Fruit fly (Drosophila melanogaster): Measurements from ENCODE around the gene CG32104.

Gene CG32104

DNA sequence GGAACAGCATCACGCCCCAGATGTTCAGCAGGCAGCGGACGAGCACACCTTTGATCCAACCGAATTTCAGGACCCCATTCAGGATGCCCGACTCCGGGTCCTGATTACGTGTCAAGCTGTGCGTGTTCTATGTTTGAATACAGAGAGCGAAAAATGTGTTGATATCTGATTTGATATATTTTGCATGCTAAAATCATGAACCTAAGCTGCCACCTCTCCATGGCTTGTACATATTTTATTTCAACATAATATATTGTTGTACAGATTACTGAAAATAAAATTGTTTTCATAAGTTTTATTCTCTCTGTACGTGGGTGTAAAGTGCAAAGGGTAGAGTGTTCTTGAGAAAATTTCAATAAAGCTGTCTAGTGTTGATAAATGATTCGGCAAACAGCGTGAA is 24.7 kb downstream of the CG32104 start (continued):
- TF ChIP-seq CG8359 (GFP tag; optimal IDR thresholded peaks at IDR 0.05; ENCODE audit: borderline replicate concordance) (no peak), CG31224 (GFP tag; IDR thresholded peaks at IDR 0.05) (no peak), lab (GFP tag; optimal IDR thresholded peaks at IDR 0.05) (peak; percentile 51), Hand (GFP tag; optimal IDR thresholded peaks at IDR 0.05) (no peak), CG4820 (GFP tag; optimal IDR thresholded peaks at IDR 0.05) (no peak), sima (GFP tag; optimal IDR thresholded peaks at IDR 0.05) (no peak), ewg (GFP tag; optimal IDR thresholded peaks at IDR 0.05) (no peak), lilli (GFP tag; optimal IDR thresholded peaks at IDR 0.05) (peak; percentile 22), CG10462 (GFP tag; optimal IDR thresholded peaks at IDR 0.05) (no peak), grn (GFP tag; optimal IDR thresholded peaks at IDR 0.05) (no peak), CG2678 (tag; optimal IDR thresholded peaks at IDR 0.05) (peak; percentile 37), inv (GFP tag; IDR thresholded peaks at IDR 0.05; ENCODE audit: partially characterized antibody) (no peak), schlank (tag; optimal IDR thresholded peaks at IDR 0.05) (no peak), Oaz (GFP tag; IDR thresholded peaks at IDR 0.05) (no peak), sens (GFP tag) (peak; percentile 36), jigr1 (GFP tag; IDR thresholded peaks at IDR 0.05) (no peak), Drgx (GFP tag; IDR thresholded peaks at IDR 0.05) (no peak), Hr39 (optimal IDR thresholded peaks at IDR 0.05) (no peak), CG1024 (GFP tag; IDR thresholded peaks at IDR 0.05) (no peak), bab2 (GFP tag; optimal IDR thresholded peaks at IDR 0.05) (peak; percentile 17), fd64A (GFP tag; optimal IDR thresholded peaks at IDR 0.05) (no peak), CG12155 (GFP tag; optimal IDR thresholded peaks at IDR 0.05) (no peak), CG10654 (GFP tag; optimal IDR thresholded peaks at IDR 0.05) (no peak), CG2129 (GFP tag; IDR thresholded peaks at IDR 0.05; ENCODE audit: partially characterized antibody) (no peak), MTF-1 (GFP tag; optimal IDR thresholded peaks at IDR 0.05; ENCODE audit: borderline replicate concordance) (no peak), CG18619 (GFP tag; optimal IDR thresholded peaks at IDR 0.05) (no peak), vfl (GFP tag; optimal IDR thresholded peaks at IDR 0.05) (no peak), pnt (GFP tag; optimal IDR thresholded peaks at IDR 0.05) (no peak), CG9932 (GFP tag; IDR thresholded peaks at IDR 0.05) (no peak), dmrt11E (tag; optimal IDR thresholded peaks at IDR 0.05) (no peak), CG18599 (GFP tag; optimal IDR thresholded peaks at IDR 0.05) (peak; percentile 54), CG34224 (GFP tag; IDR thresholded peaks at IDR 0.05; ENCODE audit: partially characterized antibody) (no peak), Med (GFP tag) (peak; percentile 73), Usf (GFP tag; optimal IDR thresholded peaks at IDR 0.05) (no peak), Xrp1 (GFP tag; IDR thresholded peaks at IDR 0.05) (no peak), CG6689 (GFP tag; IDR thresholded peaks at IDR 0.05) (no peak), dimm (GFP tag; IDR thresholded peaks at IDR 0.05) (no peak), Rfx (GFP tag; IDR thresholded peaks at IDR 0.05) (0 out of 2 replicates have a peak, but pooled peaks have one; percentile 9), lbe (GFP tag; optimal IDR thresholded peaks at IDR 0.05) (no peak), zf30C (GFP tag; optimal IDR thresholded peaks at IDR 0.05) (no peak), NfI (GFP tag; optimal IDR thresholded peaks at IDR 0.05) (peak; percentile 17), tio (GFP tag; optimal IDR thresholded peaks at IDR 0.05) (peak; percentile 2), Hmx (GFP tag; optimal IDR thresholded peaks at IDR 0.05) (no peak), tup (GFP tag; optimal IDR thresholded peaks at IDR 0.05) (no peak), CG3065 (GFP tag; optimal IDR thresholded peaks at IDR 0.05) (no peak), rib (GFP tag; IDR thresholded peaks at IDR 0.05) (no peak), Nf-YC (tag; optimal IDR thresholded peaks at IDR 0.05) (no peak), Mrtf (GFP tag; IDR thresholded peaks at IDR 0.05) (no peak), CG12744 (GFP tag; optimal IDR thresholded peaks at IDR 0.05) (no peak), CG7372 (GFP tag; IDR thresholded peaks at IDR 0.05) (no peak), Chrac-16 (GFP tag; optimal IDR thresholded peaks at IDR 0.05) (no peak), toy (GFP tag; IDR thresholded peaks at IDR 0.05) (no peak), CG7786 (GFP tag; optimal IDR thresholded peaks at IDR 0.05) (no peak)
